Fruit fly (Drosophila melanogaster): ENCODE results near the gene AOX1.

AOX1 gene

DNA sequence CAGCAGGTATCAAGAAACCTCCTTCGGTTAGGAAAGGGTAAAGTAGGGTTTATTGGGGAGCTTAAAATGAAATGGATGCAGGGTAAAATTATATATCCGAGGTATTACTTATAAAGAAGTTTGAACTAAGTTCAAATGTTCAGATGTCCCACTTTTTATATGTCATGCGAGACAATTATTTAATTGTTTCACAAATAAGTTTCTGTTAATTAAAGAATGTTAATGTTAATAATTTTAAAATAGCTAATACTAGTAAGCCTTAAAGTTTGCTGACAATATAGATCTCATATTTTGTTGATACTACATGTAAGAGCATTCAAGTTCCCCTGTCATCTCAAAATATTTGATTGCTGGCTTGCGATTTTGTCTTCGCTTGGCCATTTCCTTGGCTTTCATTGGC is 17.6 kb upstream of the AOX1 start:
- no peak for TF ChIP-seq usp (GFP tag; optimal IDR thresholded peaks at IDR 0.05)
- TF ChIP-seq pan (optimal IDR thresholded peaks at IDR 0.05): no peak
- TF ChIP-seq EcR (GFP tag; optimal IDR thresholded peaks at IDR 0.05): no peak
- no peak for TF ChIP-seq CG8478 (optimal IDR thresholded peaks at IDR 0.05)
- TF ChIP-seq Dll (optimal IDR thresholded peaks at IDR 0.05): no peak
- no peak for TF ChIP-seq psq (optimal IDR thresholded peaks at IDR 0.05)

dm6 chr3R:15553566-15553965 is 16.5 kb upstream of the AOX1 start:
- no peak for TF ChIP-seq psq (optimal IDR thresholded peaks at IDR 0.05)
- no peak for TF ChIP-seq EcR (GFP tag; optimal IDR thresholded peaks at IDR 0.05)
- TF ChIP-seq usp (GFP tag; optimal IDR thresholded peaks at IDR 0.05): no peak
- no peak for TF ChIP-seq pan (optimal IDR thresholded peaks at IDR 0.05)

dm6 chr3R:15552733-15553132 is 15.6 kb upstream of the AOX1 start, which contains the start of gene AOX4:
AOX4 (minus strand) TSS chr3R:15552833.
- TF ChIP-seq psq (optimal IDR thresholded peaks at IDR 0.05) (no peak), pan (optimal IDR thresholded peaks at IDR 0.05) (no peak), usp (GFP tag; optimal IDR thresholded peaks at IDR 0.05) (no peak), CG8478 (optimal IDR thresholded peaks at IDR 0.05) (no peak), EcR (GFP tag; optimal IDR thresholded peaks at IDR 0.05) (no peak), Dll (optimal IDR thresholded peaks at IDR 0.05) (no peak)

- TF ChIP-seq Dll (optimal IDR thresholded peaks at IDR 0.05) (no peak), EcR (GFP tag; optimal IDR thresholded peaks at IDR 0.05) (no peak), pan (optimal IDR thresholded peaks at IDR 0.05) (no peak), psq (optimal IDR thresholded peaks at IDR 0.05) (no peak), CG8478 (optimal IDR thresholded peaks at IDR 0.05) (no peak), usp (GFP tag; optimal IDR thresholded peaks at IDR 0.05) (no peak)
Measured at dm6 chr3R:15547827-15548517, 10.9 kb upstream of the AOX1 start, which contains the start of gene AOX3. AOX3 (minus strand) TSS chr3R:15548188.

DNA sequence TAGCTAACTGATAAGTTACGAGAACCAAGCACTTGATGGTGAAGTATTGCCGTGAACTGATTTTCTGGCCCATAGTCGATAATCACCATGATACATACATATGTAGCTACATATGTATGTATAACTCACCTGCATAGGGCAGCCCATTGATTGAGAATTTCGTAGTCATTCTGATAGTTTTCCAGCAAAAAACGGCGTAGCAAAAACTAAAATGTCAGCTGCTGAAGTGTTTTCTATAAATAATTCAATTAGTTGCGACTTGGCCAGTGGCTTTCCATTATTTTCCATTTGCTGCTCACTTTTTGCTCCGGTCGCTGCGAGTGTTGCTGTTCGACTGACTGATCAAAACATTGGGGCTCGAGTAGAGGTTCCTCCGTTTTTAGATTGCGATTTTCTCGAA is 10.1 kb upstream of the AOX1 start:
- TF ChIP-seq Dll (optimal IDR thresholded peaks at IDR 0.05) (no peak), pan (optimal IDR thresholded peaks at IDR 0.05) (no peak), CG8478 (optimal IDR thresholded peaks at IDR 0.05) (no peak), usp (GFP tag; optimal IDR thresholded peaks at IDR 0.05) (no peak), EcR (GFP tag; optimal IDR thresholded peaks at IDR 0.05) (no peak), psq (optimal IDR thresholded peaks at IDR 0.05) (no peak)

- TF ChIP-seq EcR (GFP tag; optimal IDR thresholded peaks at IDR 0.05) (no peak), CG8478 (optimal IDR thresholded peaks at IDR 0.05) (no peak), psq (optimal IDR thresholded peaks at IDR 0.05) (no peak), pan (optimal IDR thresholded peaks at IDR 0.05) (no peak), Dll (optimal IDR thresholded peaks at IDR 0.05) (no peak), usp (GFP tag; optimal IDR thresholded peaks at IDR 0.05) (no peak)
Measured at dm6 chr3R:15542314-15542713, 5.2 kb upstream of the AOX1 start, which contains the start of gene AOX2. AOX2 (minus strand) TSS chr3R:15542414.

DNA sequence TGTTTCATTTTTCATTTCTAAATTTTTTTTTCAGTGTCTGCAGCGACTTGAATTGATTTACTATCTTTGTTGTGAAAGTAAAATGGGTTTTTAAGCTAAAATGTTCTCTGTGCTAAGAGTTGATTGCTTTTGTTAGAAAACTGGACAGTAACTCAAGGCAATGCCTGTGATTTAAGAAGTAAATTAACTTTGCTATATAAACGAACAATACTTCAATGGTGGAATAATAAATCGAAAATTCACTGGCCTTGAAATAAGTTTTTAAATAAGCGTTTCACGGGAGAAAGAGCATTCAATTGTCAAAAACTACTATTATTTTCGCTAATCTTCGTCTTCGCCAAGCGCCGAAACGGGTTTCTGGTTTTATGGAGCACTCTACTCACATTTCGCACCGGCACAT is 3.8 kb upstream of the AOX1 start:
- no peak for TF ChIP-seq Dll (optimal IDR thresholded peaks at IDR 0.05)
- TF ChIP-seq EcR (GFP tag; optimal IDR thresholded peaks at IDR 0.05): no peak
- TF ChIP-seq psq (optimal IDR thresholded peaks at IDR 0.05): no peak
- TF ChIP-seq usp (GFP tag; optimal IDR thresholded peaks at IDR 0.05): no peak
- TF ChIP-seq pan (optimal IDR thresholded peaks at IDR 0.05): no peak
- TF ChIP-seq CG8478 (optimal IDR thresholded peaks at IDR 0.05): no peak

- TF ChIP-seq psq (optimal IDR thresholded peaks at IDR 0.05) (no peak), EcR (GFP tag; optimal IDR thresholded peaks at IDR 0.05) (no peak), CG8478 (optimal IDR thresholded peaks at IDR 0.05) (no peak), usp (GFP tag; optimal IDR thresholded peaks at IDR 0.05) (no peak), Dll (optimal IDR thresholded peaks at IDR 0.05) (no peak), pan (optimal IDR thresholded peaks at IDR 0.05) (no peak)
Measured at dm6 chr3R:15531373-15531772, 5.7 kb downstream of the AOX1 start, which contains the start of gene CG31296. CG31296 (minus strand) TSS chr3R:15531473.

DNA sequence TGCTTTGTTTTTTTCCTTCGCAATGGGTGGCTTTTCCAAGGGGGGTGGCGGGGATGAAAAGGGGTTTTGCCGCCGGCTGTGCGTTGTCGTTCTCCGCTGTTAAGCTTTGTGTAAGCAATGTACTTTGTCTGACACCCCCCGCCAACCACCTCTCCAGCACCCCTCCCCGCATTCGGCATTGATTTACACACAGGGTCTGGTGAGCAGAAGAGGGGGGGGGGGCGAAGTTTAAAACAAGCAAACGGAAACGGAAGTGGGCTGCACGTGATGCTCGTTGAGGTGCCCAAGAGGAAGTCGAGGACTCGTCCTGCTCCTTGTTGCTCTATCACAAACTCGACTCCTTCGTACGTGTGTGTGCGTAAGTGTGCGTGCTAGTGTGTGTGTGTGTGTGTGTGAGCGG is 20.0 kb downstream of the AOX1 start:
- no peak for TF ChIP-seq EcR (GFP tag; optimal IDR thresholded peaks at IDR 0.05)
- no peak for TF ChIP-seq CG8478 (optimal IDR thresholded peaks at IDR 0.05)
- no peak for TF ChIP-seq pan (optimal IDR thresholded peaks at IDR 0.05)
- no peak for TF ChIP-seq usp (GFP tag; optimal IDR thresholded peaks at IDR 0.05)
- no peak for TF ChIP-seq psq (optimal IDR thresholded peaks at IDR 0.05)
- no peak for TF ChIP-seq Dll (optimal IDR thresholded peaks at IDR 0.05)

DNA sequence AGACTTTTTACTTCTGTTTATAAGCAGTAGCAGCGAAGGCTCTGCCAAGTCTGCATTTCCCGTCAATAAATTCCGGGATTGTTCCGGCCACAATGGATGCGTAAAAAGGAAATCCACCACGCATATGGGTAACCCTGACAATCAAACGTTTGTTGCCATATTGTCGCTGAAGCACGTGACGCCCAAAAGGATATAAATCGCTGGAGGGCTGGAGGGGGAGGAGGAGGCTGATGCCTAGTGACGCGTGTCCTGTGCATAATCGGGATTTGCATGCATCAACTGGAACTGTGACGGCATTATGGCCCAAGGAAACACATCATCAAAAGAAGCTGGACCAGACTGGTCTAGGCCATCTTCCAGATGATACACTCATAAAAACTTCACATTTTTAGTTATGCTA is 23.9 kb downstream of the AOX1 start:
- no peak for TF ChIP-seq Dll (optimal IDR thresholded peaks at IDR 0.05)
- no peak for TF ChIP-seq pan (optimal IDR thresholded peaks at IDR 0.05)
- no peak for TF ChIP-seq EcR (GFP tag; optimal IDR thresholded peaks at IDR 0.05)
- no peak for TF ChIP-seq psq (optimal IDR thresholded peaks at IDR 0.05)
- TF ChIP-seq usp (GFP tag; optimal IDR thresholded peaks at IDR 0.05): no peak
- no peak for TF ChIP-seq CG8478 (optimal IDR thresholded peaks at IDR 0.05)

dm6 chr3R:15512249-15512648 is 24.8 kb downstream of the AOX1 start:
- TF ChIP-seq Dll (optimal IDR thresholded peaks at IDR 0.05) (no peak), usp (GFP tag; optimal IDR thresholded peaks at IDR 0.05) (no peak)

dm6 chr3R:15509817-15510216 is 27.3 kb downstream of the AOX1 start, which contains the start of gene CG44013:
CG44013 (minus strand) TSS chr3R:15509917.
- TF ChIP-seq Dll (optimal IDR thresholded peaks at IDR 0.05): no peak
- no peak for TF ChIP-seq pan (optimal IDR thresholded peaks at IDR 0.05)
- no peak for TF ChIP-seq usp (GFP tag; optimal IDR thresholded peaks at IDR 0.05)
- TF ChIP-seq psq (optimal IDR thresholded peaks at IDR 0.05): no peak
- no peak for TF ChIP-seq EcR (GFP tag; optimal IDR thresholded peaks at IDR 0.05)

DNA sequence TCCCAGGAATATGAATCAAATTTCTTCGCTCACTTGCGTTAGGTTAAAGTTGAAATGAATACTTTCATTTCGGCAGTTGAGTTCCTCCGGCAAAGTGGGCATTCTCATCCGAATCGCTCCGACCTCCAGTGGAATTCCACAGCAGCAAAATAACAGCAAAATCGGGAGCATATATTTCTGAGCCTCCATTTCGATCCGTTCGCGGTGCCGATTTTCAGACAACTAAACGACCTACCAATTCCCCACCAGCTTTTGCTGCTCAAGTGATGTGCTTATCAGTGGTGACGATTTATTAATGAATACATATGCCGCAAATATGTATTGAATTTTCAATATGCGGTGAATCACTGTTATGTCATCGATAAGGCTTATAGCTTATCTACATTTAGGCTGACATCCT is 28.5 kb downstream of the AOX1 start, which contains the start of gene CG44014:
Gene CG44014, minus strand, starts transcription at position 256 of the 400 bp plus-strand sequence.
- TF ChIP-seq EcR (GFP tag; optimal IDR thresholded peaks at IDR 0.05) (no peak), Dll (optimal IDR thresholded peaks at IDR 0.05) (no peak), psq (optimal IDR thresholded peaks at IDR 0.05) (no peak), CG8478 (optimal IDR thresholded peaks at IDR 0.05) (no peak), usp (GFP tag; optimal IDR thresholded peaks at IDR 0.05) (no peak), pan (optimal IDR thresholded peaks at IDR 0.05) (no peak)
